Fruit fly (Drosophila melanogaster) S2 (cell line): ENCODE results near the gene CG17068.
A peak's percentile ranks its signal among the peaks of the same experiment; 100 is the strongest.
"Not testable (repeated sequence)": the region's sequence is repeated elsewhere in the genome, so short reads cannot be mapped to it uniquely, and the experiment has no call there.

Experiments used
- CG8478 ChIP-seq: fragments of >200 bp; optimal IDR thresholded peaks from 2 replicates; lab custom pipeline; 2018
- CTCF ChIP-seq, 2 experiments: fragments of >200 bp; optimal IDR thresholded peaks; 2 replicates each; lab custom pipeline; 2018

The CG17068 gene

dm6 chrX:20235794-20236513 is 14.9 kb downstream of the CG17068 start, which contains the start of gene sw:
Gene sw, minus strand, starts transcription at chrX:20236382.
- TF ChIP-seq CG8478 (lab: Kevin White, UChicago) (no peak), CTCF (optimal IDR thresholded peaks at IDR 0.05; lab: Kevin White, UChicago) (peak in 1 of 2 experiments; percentile 26)

- no peak for TF ChIP-seq CTCF (optimal IDR thresholded peaks at IDR 0.05; lab: Kevin White, UChicago)
- no peak for TF ChIP-seq CG8478 (lab: Kevin White, UChicago)
Observed at dm6 chrX:20231658-20232057, 19.2 kb downstream of the CG17068 start.

- TF ChIP-seq CTCF (optimal IDR thresholded peaks at IDR 0.05; lab: Kevin White, UChicago); CG8478 (lab: Kevin White, UChicago): not testable (repeated sequence)
Observed at dm6 chrX:20224920-20225319, 26.0 kb downstream of the CG17068 start, which contains the start of gene Sdic4. Gene Sdic4, minus strand, starts transcription at chrX:20225020.

dm6 chrX:20217159-20217558 is 33.7 kb downstream of the CG17068 start, which contains the start of gene SdicC:
Gene SdicC, minus strand, starts transcription at chrX:20217259.
- TF ChIP-seq CTCF (optimal IDR thresholded peaks at IDR 0.05; lab: Kevin White, UChicago); CG8478 (lab: Kevin White, UChicago): not testable (repeated sequence)

- TF ChIP-seq CG8478 (lab: Kevin White, UChicago); CTCF (optimal IDR thresholded peaks at IDR 0.05; lab: Kevin White, UChicago): not testable (repeated sequence)
Observed at dm6 chrX:20209503-20209902, 41.4 kb downstream of the CG17068 start, which contains the start of gene SdicB. Gene SdicB, minus strand, starts transcription at chrX:20209603.

- not testable (repeated sequence) for TF ChIP-seq CG8478 (lab: Kevin White, UChicago); CTCF (optimal IDR thresholded peaks at IDR 0.05; lab: Kevin White, UChicago)
Observed at dm6 chrX:20201833-20202232, 49.1 kb downstream of the CG17068 start, which contains the start of gene SdicA. Gene SdicA, minus strand, starts transcription at chrX:20201933.
